Fruit fly (Drosophila melanogaster) Kc167 (cell line): ENCODE data around the gene NaPi-III.
"Not testable (repeated sequence)": the region's sequence is repeated elsewhere in the genome, so short reads cannot be mapped to it uniquely, and the experiment has no call there.

Experiments used
- Myc ChIP-seq: fragments of >200 bp; optimal IDR thresholded peaks from 2 replicates; lab custom pipeline; 2017; ENCODE audit warnings: missing external identifiers
- Sin3A ChIP-seq: fragments of >200 bp; optimal IDR thresholded peaks from 2 replicates; lab custom pipeline; 2018; ENCODE audit warnings: missing external identifiers
- h ChIP-seq: fragments of >200 bp; optimal IDR thresholded peaks from 3 replicates; lab custom pipeline; 2018; ENCODE audit warnings: missing external identifiers
- insv ChIP-seq: fragments of >200 bp; optimal IDR thresholded peaks from 3 replicates; lab custom pipeline; 2018; ENCODE audit warnings: missing external identifiers
- psq ChIP-seq: fragments of >200 bp; optimal IDR thresholded peaks from 2 replicates; lab custom pipeline; 2017; ENCODE audit warnings: missing external identifiers
- ttk ChIP-seq: sonication (Bioruptor generic); optimal IDR thresholded peaks from 2 replicates; lab custom pipeline; 2017; ENCODE audit warnings: missing external identifiers

The NaPi-III gene

DNA sequence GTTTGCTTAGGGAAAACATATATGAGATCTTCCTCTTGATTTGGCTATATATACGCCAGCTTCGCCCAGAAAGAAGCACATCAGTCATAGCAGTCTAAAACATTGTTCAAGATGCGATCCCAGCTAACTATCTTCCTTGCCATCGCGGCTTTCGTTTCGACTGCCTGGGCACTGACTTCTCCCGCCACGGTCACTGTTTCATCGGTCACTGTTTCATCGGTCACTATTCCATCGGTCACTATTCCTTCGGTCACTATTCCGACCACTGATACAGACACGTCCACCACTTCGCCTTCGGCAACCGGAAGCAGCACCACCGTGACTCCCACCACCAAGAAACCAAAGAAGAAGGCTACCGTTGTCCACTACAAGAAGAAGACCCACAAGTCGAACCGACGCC, 11.7 kb downstream of the NaPi-III start, which contains the start of gene CG14143:
TSS of gene CG14143 (plus strand) at position 102 of the 400 bp plus-strand sequence.
- not testable (repeated sequence) for TF ChIP-seq ttk; insv; h (lab: Kevin White, UChicago)

DNA sequence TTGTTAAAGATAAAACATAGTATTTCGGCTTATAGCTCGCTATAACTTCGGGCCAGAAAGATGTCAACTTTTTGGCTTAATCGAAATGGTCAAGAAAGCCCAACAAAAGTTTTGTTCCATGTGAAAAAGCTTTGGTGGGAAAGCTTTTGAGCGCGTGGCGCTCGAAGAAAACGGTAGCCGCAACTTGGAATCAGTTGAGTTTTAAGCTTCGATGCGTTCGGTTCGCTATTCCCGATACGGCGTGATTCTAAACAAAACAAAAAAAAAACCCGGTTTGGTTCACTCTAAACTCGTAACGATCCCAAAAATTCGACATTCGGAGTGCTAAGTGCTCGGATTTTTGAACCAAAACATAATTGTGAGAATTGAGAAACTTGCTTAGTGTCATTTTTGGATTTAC, 12.7 kb downstream of the NaPi-III start, which contains the start of gene IRSp53:
TSS of gene IRSp53 (plus strand) at position 204 of the 400 bp plus-strand sequence.
- TF ChIP-seq insv (no peak), Myc (lab: Kevin White, UChicago) (no peak), h (lab: Kevin White, UChicago) (no peak), Sin3A (lab: Kevin White, UChicago) (no peak), ttk (no peak), psq (lab: Kevin White, UChicago) (no peak)

DNA sequence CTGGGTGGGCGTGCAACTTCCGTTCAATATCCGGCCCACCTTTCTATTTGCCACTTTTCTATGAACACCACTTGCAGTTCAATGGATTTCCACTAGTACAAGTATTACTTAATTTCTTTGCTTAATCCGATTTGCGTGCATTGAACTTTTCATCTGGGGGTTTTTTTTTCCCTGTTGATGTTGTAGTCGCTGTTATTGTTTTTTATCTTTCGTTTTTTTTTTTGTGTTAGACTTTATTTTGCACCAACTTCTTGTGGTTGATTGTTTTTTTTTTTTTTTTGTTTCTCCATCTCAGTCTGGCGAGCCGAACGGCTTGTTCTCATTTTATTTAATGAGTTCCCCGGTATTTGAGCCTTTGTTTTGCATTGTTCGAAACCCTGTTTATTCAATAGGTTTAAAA, 13.2 kb downstream of the NaPi-III start:
- TF ChIP-seq h (lab: Kevin White, UChicago), result no peak

DNA sequence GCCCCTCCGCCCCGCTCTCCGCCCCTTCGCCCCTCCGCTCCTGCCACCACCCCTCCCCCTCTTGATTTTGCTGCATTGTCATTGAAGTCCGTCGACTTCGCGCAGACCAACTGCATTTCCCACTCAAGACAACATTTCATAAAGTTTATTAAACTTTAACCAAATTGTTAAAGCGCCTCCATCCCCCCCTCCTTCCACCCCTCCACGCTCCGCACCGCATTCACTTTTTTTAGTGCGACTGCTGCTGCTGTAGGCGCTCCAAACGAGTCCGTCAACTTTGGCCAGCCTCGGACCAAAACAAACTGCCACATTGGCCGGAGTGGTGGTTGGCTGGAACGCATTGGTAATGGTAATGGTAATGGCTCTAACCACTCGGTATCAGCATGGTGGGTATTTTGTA, 15.7 kb downstream of the NaPi-III start:
- TF ChIP-seq h (lab: Kevin White, UChicago), result no peak
- no peak for TF ChIP-seq Sin3A (lab: Kevin White, UChicago)
- TF ChIP-seq ttk, result no peak
- TF ChIP-seq psq (lab: Kevin White, UChicago), result no peak
- no peak for TF ChIP-seq Myc (lab: Kevin White, UChicago)
- TF ChIP-seq insv, result no peak

DNA sequence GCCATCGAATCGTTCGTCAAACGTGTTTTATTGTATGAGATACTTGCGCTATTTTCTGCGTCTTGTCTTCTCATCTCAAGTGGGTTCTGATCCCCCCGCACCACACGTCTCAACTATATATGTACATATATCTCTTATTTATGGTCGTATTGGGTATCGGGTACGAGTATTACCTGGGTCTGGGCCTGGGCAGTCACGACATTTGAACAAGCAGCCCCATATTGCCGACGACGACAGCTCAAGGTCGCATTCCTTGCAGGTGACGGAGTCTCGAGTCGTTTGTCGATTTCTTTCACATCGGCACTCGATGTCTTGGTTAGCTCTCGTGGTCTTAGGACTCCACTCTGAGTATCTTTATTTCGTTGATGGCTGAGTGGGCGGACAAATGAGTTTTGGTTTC, 21.9 kb downstream of the NaPi-III start:
- TF ChIP-seq insv (no peak), Sin3A (lab: Kevin White, UChicago) (no peak), Myc (lab: Kevin White, UChicago) (no peak), h (lab: Kevin White, UChicago) (no peak), psq (lab: Kevin White, UChicago) (no peak), ttk (no peak)

DNA sequence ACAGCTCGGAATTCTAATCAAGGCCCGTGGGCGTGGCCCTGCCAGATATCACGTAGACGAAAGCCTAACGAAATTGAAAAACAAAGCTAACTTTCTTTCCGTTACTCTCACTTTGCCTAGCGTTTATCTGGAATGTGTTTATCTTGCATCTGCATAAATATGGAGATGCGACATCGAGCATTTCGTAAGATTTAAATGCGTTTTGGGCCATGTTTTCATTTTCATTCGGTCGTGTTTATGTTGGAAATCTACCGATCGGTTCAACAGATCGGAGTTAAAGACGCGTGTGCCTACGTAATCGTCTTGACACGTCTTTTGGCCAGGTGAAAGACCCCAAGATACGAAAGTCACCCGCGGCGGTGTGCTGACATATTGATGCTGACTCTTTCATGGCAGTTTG, 24.5 kb downstream of the NaPi-III start:
- TF ChIP-seq psq (lab: Kevin White, UChicago) (no peak), h (lab: Kevin White, UChicago) (no peak), insv (no peak), Myc (lab: Kevin White, UChicago) (no peak), Sin3A (lab: Kevin White, UChicago) (no peak), ttk (no peak)

DNA sequence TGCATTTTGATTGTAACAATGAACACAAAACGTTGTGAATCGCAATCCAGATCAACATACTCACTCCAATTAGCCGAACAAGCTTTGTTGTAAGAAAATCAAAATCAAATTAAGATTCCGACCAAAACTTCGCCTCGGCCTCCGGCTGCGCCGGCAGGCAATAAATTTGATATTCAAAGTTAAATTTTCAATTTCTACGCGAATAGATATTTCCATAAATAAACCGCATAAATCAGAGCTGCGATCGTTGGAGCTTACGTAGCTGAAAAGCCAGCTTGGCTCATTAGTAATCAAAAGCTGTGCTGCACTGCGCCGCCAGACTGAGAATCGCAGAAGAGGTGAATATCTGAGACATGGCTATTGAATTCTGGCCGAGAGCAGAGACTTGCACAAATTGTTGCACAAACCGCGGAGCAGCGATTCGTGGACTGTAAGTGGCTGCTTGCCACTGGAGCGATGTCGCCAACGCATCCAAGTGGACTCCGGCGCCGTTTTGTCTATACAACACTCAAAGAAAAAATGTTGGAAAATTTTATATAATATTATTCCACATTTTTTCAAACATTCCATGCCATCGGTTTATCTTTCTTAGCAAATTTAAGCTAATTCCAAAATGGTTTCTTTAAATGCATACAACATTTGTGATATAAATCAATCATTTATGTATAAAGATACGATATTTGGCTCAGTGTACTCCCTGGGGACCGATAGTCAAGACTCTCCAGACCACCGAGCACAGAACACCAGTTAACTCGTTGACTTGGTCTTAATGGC, 25.5 kb downstream of the NaPi-III start:
- TF ChIP-seq Sin3A (lab: Kevin White, UChicago) (no peak), ttk (no peak), Myc (lab: Kevin White, UChicago) (no peak), h (lab: Kevin White, UChicago) (no peak), insv (no peak), psq (lab: Kevin White, UChicago) (no peak)

DNA sequence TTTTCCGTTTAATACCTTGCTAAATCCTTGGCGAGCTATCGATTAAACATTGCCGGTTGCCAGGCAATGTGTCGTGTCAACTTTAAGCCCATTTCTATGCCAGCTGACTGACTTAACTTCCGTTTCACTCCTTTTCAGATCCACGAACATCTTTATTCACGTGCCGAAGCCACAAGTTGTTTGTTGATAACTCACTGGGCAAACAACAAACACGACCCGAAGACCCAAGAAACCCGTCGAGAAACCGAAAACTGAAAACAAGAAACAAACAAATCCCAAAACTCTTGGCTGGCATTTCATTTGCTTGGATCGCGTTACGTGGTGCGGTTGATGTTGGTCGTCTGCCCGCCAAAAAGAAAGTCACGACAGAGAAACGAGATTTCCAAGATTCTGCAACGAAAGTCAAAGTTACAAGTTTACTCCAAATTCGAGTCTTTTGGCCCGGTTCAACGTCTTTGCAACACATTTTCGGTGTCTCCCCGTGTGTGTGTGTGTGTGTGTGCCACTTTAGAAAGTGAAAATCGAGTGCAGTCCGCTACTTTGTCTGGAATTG, 27.7 kb downstream of the NaPi-III start, which contains the start of gene CG6216:
TSS of gene CG6216 (minus strand) at position 51 of the 553 bp plus-strand sequence.
- TF ChIP-seq insv, result no peak

DNA sequence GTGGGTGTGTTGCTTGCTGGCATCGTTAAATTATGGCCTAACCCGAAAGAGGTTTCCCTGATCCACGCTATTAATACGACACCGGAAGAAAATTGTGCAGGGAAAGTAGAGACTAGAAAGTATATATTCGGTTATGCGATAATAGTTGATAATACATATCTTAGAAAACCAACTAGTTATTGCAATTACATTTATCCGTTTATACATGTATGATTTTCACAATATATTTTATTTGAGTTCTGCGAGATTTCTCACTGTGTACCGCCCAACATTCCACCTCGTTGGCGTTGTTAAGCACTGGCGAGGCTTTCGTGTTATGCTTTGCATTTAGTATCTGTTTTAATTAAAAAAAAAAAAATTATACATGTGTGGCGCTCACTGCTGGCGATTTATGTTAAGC, 32.2 kb downstream of the NaPi-III start:
- TF ChIP-seq insv (no peak), ttk (no peak), psq (lab: Kevin White, UChicago) (no peak)

DNA sequence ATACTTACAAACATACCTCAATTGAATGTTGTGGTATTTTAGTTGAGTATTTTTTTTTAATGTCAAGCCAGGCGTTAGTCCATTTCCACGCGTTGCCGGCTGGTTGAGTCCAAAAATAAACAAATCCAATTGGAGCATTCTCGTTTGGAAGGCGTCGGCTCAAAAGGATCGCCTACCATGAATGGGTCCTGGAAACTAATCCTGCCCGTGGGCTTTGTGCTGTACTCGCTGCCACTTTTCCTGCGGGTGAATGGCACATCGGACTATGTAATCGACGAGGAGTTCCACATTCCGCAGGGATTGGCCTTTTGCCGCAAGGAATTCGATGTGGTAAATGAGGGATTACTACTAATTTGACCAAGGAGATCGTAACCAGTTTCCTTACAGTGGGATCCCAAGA, 41.8 kb downstream of the NaPi-III start, which contains the start of gene Alg10:
TSS of gene Alg10 (plus strand) at position 73 of the 400 bp plus-strand sequence.
- TF ChIP-seq insv (no peak), ttk (no peak), Sin3A (lab: Kevin White, UChicago) (no peak), psq (lab: Kevin White, UChicago) (no peak), Myc (lab: Kevin White, UChicago) (no peak), h (lab: Kevin White, UChicago) (no peak)

DNA sequence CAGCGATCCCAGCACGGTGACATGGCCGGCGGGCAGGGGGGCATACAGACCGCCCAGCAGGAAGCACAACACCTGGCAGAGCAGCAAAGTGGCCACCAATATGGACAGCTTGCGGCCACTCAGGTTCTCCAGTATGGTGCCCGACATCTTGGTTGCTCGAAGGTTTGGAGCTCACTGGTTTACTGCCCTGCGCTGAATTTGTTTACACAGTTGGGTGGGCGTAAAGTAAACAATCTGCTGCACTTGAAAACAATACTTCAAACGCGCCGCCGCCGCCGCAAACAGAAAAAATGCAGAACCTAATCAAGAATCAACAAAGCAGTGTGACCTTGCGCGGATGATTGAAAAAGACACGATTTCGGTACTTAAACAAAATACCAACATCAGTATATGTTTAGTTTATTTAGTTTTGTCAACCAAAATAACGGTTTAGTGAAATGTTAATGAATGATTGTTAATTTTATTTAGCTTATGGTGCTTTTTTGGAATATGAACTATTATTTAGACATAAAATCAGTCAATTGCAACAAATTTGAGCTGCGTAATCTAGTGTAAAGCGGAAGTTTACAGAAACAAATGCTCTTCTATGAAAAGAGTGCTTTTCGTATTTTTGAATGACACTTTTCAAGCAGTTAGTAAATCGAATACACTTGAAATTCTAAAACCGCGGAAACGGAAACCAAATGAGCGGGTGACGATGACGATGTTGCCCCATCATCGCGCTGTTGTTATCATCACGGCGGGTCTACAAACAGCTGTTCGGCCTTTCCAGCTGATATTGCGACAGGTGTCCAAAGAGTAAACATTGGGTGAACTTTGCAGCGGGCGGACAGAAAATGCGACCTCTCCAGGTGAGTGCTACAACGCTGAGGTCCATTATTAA, 46.4 kb downstream of the NaPi-III start, which contains the start of the genes wls and Adck5:
TSS of gene wls (minus strand) at position 327 of the 883 bp plus-strand sequence.
TSS of gene Adck5 (plus strand) at position 519 of the 883 bp plus-strand sequence.
- TF ChIP-seq h (lab: Kevin White, UChicago) (no peak), Myc (lab: Kevin White, UChicago) (no peak)

DNA sequence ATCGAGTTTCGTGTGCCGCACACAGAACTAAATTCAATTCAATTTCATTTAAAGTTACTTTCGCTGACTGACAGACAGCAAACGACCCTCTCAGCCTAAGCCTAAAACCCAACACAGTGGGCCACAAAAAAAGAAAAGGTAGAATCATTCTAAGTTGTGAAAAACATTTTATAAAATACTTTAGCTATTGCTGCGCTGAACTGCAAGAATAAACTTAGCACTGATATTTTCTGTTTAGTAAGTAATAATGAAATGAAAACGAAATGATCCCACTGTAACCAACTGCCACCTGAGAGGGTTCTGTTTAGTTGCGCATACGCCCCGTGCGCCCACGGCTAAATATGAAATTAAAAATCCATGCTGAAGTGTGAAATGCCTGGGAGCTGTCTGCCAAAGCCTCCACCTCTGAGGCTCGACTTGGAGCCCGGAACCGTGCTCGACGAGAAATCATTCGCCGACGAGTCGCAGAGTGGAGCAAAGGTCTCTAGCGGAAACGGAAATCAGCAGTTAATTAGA, 50.0 kb downstream of the NaPi-III start, which contains the start of gene CG14142:
TSS of gene CG14142 (plus strand) at position 466 of the 516 bp plus-strand sequence.
- no peak for TF ChIP-seq ttk
- TF ChIP-seq insv, result no peak
